Worm (Caenorhabditis elegans) whole organism, early embryonic: ENCODE data around the gene C08B6.2.

Experiments
- B0310.2 ChIP-seq: sonication (generic microtip); optimal IDR thresholded peaks from 2 replicates; lab custom pipeline; 2016; ENCODE audit warnings: mild to moderate bottlenecking, missing genetic modification characterization, missing compliant biosample characterization
- aly-1 ChIP-seq: sonication (generic microtip); optimal IDR thresholded peaks from 2 replicates; lab custom pipeline; 2016; ENCODE audit warnings: missing genetic modification characterization, missing compliant biosample characterization
- ama-1 ChIP-seq: fragments of 150-350 bp; optimal IDR thresholded peaks from 2 replicates; lab custom pipeline; 2014
- flt-1 ChIP-seq: fragments of 200-800 bp; sonication (Bioruptor generic); IDR thresholded peaks from 2 replicates; pipeline ENCODE4 v1.3.6; 2022; ENCODE audit warnings: missing genetic modification characterization, missing compliant biosample characterization
- hmg-4 ChIP-seq: fragments of 200-800 bp; sonication (Bioruptor generic); optimal IDR thresholded peaks from 2 replicates; lab custom pipeline; 2018; ENCODE audit warnings: mild to moderate bottlenecking, missing genetic modification characterization, missing compliant biosample characterization
- pes-1 ChIP-seq: fragments of 200-800 bp; sonication (Bioruptor generic); IDR thresholded peaks from 2 replicates; pipeline ENCODE4 v1.3.6; 2022; ENCODE audit warnings: missing genetic modification reagents, missing genetic modification characterization, missing compliant biosample characterization
- scrt-1 ChIP-seq: fragments of 200-800 bp; sonication (Bioruptor generic); IDR thresholded peaks from 2 replicates; pipeline ENCODE4 v1.3.6; 2022; ENCODE audit warnings: missing genetic modification characterization, missing compliant biosample characterization
- sea-1 ChIP-seq: fragments of 200-800 bp; sonication (Bioruptor generic); conservative IDR thresholded peaks from 2 replicates; pipeline ENCODE4 v1.3.6; 2022; ENCODE audit warnings: missing genetic modification characterization, missing compliant biosample characterization
- tbx-37 ChIP-seq: fragments of 200-800 bp; sonication (Bioruptor generic); conservative IDR thresholded peaks from 2 replicates; pipeline ENCODE4 v1.3.6; 2022; ENCODE audit warnings: missing genetic modification reagents, missing genetic modification characterization, missing compliant biosample characterization

DNA sequence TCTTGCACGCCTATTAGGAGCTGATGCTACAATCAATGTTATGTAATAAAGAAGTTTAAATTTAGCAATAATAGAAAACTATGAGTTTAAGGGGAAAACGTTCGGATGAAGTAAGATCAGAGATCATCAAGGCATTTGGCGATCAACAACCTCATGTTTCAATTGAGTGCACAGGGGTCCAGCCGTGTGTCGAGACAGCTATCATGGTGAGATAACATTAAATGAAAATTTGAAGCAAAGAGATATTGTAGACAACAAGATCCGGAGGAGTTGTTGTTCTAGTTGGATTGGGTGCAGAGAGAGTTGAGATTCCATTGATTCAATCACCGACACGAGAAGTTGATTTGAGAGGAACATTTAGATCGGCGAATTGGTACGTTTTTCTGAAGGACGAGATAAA lies 19.4 kb upstream of the C08B6.2 start:
- TF ChIP-seq hmg-4 (GFP tag; lab: Kevin White, UChicago), result no peak
- TF ChIP-seq ama-1 (lab: Kevin White, UChicago), result no peak
- TF ChIP-seq flt-1 (GFP tag; lab: Robert Waterston, UW), result no peak
- TF ChIP-seq pes-1 (GFP tag; lab: Robert Waterston, UW), result no peak
- no peak for TF ChIP-seq tbx-37 (GFP tag; lab: Robert Waterston, UW)
- no peak for TF ChIP-seq B0310.2 (tag; lab: Kevin White, UChicago)
- no peak for TF ChIP-seq aly-1
- no peak for TF ChIP-seq scrt-1 (GFP tag; lab: Robert Waterston, UW)
- TF ChIP-seq sea-1 (GFP tag; lab: Robert Waterston, UW), result no peak
